Worm (Caenorhabditis elegans): ENCODE measurements around the gene srj-50.

DNA sequence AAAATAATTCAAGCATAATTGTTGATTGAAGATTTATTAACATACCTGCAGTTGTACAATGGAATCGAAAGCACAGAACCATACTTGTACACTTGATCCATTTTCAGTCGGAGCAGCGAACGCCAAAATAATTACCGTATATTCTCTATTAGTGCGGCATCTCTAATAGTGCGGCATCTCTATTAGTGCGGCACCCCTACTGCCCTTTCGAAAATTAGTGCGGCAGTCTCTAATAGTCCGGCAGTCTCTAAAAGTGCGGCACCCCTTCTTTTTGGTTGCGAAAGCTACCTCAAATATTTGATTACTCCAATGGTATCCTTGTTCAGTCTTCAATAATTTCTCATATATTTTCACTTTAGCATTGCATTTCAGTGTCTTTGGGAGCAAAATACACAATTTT is 14.6 kb upstream of the srj-50 start, which contains the start of gene srt-34:
- TF ChIP-seq nhr-76 (tag; optimal IDR thresholded peaks at IDR 0.05) (no peak), elt-3 (tag; optimal IDR thresholded peaks at IDR 0.05) (no peak), flh-1 (GFP tag; optimal IDR thresholded peaks at IDR 0.05) (no peak), lsy-2 (tag; optimal IDR thresholded peaks at IDR 0.05) (no peak)

Data from whole organism, mixed stage, embryonic.